Worm (Caenorhabditis elegans) whole organism, young adult: Measurements from ENCODE around the gene ZK1240.3.

Experiments
- aptf-3 ChIP-seq: fragments of 200-800 bp; sonication (Bioruptor generic); IDR thresholded peaks from 2 replicates; pipeline ENCODE4 v1.3.6; 2022; ENCODE audit warnings: missing genetic modification characterization, missing compliant biosample characterization
- dpl-1 ChIP-seq: fragments of 150-350 bp; optimal IDR thresholded peaks from 2 replicates; lab custom pipeline; 2014; ENCODE audit warnings: missing biosample characterization, missing genetic modification reagents, missing genetic modification characterization
- efl-1 ChIP-seq: fragments of 150-350 bp; optimal IDR thresholded peaks from 2 replicates; lab custom pipeline; 2014; ENCODE audit warnings: missing biosample characterization, missing genetic modification reagents, missing genetic modification characterization
- nhr-27 ChIP-seq: fragments of 200-800 bp; sonication (Bioruptor generic); optimal IDR thresholded peaks from 2 replicates; lab custom pipeline; 2018; ENCODE audit warnings: mild to moderate bottlenecking, missing genetic modification characterization, moderate library complexity, missing compliant biosample characterization
- unc-62 ChIP-seq: fragments of 150-350 bp; optimal IDR thresholded peaks from 2 replicates; lab custom pipeline; 2014; ENCODE audit warnings: missing biosample characterization, missing genetic modification reagents, missing genetic modification characterization

DNA sequence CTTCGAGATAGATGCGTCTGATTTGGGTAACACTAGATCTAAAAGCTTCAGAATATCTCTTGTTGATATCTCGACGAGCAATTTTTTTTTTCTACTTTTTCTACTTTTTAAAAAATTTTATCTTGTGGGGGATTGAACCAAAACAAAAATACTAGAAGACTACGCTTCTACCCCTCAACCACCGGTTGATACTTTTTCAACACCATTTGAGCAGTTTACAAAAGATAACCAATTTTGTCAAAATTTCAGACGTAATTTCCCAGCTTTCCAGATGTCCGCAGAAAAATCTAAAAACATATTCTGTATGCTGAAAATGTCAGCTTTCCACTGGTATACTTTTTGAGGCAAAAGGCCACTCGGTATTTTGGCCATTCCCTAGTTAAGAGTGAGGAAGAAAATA, 15.6 kb upstream of the ZK1240.3 start:
- TF ChIP-seq nhr-27 (tag; lab: Kevin White, UChicago) (no peak), aptf-3 (no peak), dpl-1 (GFP tag; lab: Kevin White, UChicago) (no peak), unc-62 (no peak), efl-1 (GFP tag; lab: Kevin White, UChicago) (no peak)
